Fruit fly (Drosophila melanogaster) whole organism, embryonic: ENCODE measurements around the gene CG14022.

Source experiments
- Bgb ChIP-seq: fragments of 200-800 bp; sonication (Bioruptor generic); IDR thresholded peaks from 2 replicates; pipeline ENCODE4 v1.3.6; 2022; ENCODE audit warnings: missing biosample characterization, missing genetic modification characterization; ENCODE audit not compliant: partially characterized antibody
- CG10543 ChIP-seq: fragments of 200-800 bp; sonication (Bioruptor generic); optimal IDR thresholded peaks from 3 replicates; lab custom pipeline; 2017; ENCODE audit warnings: missing biosample characterization, mild to moderate bottlenecking, missing genetic modification characterization, moderate library complexity
- CG12104 ChIP-seq: fragments of 200-800 bp; sonication (Bioruptor generic); optimal IDR thresholded peaks from 3 replicates; lab custom pipeline; 2016; ENCODE audit warnings: missing biosample characterization, missing genetic modification characterization
- CG1233 ChIP-seq: fragments of 200-800 bp; sonication (Bioruptor generic); optimal IDR thresholded peaks from 4 replicates; lab custom pipeline; 2018; ENCODE audit warnings: missing biosample characterization, mild to moderate bottlenecking, missing genetic modification characterization
- CG12659 ChIP-seq: fragments of 200-800 bp; sonication (Bioruptor generic); optimal IDR thresholded peaks from 3 replicates; lab custom pipeline; 2017; ENCODE audit warnings: mild to moderate bottlenecking, missing biosample characterization, missing genetic modification reagents, missing genetic modification characterization
- CG13287 ChIP-seq: fragments of 200-800 bp; sonication (Bioruptor generic); IDR thresholded peaks from 2 replicates; pipeline ENCODE4 v1.3.6; 2022; ENCODE audit warnings: missing biosample characterization, missing genetic modification characterization; ENCODE audit not compliant: partially characterized antibody
- CG14667 ChIP-seq: fragments of 200-800 bp; sonication (Bioruptor generic); IDR thresholded peaks from 2 replicates; pipeline ENCODE4 v1.3.6; 2022; ENCODE audit warnings: missing biosample characterization, missing genetic modification characterization
- CG14710 ChIP-seq: fragments of 200-800 bp; sonication (Bioruptor generic); optimal IDR thresholded peaks from 3 replicates; lab custom pipeline; 2019; ENCODE audit warnings: missing biosample characterization, mild to moderate bottlenecking, missing genetic modification characterization, moderate library complexity
- CG16815 ChIP-seq: fragments of 200-800 bp; sonication (Bioruptor generic); optimal IDR thresholded peaks from 3 replicates; lab custom pipeline; 2017; ENCODE audit warnings: missing biosample characterization, mild to moderate bottlenecking, missing genetic modification characterization
- CG1792 ChIP-seq: fragments of 200-800 bp; sonication (Bioruptor generic); optimal IDR thresholded peaks from 2 replicates; lab custom pipeline; 2016; ENCODE audit warnings: missing biosample characterization, missing genetic modification characterization
- CG2120 ChIP-seq: fragments of 200-800 bp; sonication (Bioruptor generic); optimal IDR thresholded peaks from 3 replicates; lab custom pipeline; 2016; ENCODE audit warnings: missing biosample characterization, missing genetic modification characterization
- CG30403 ChIP-seq: fragments of 200-800 bp; sonication (Bioruptor generic); optimal IDR thresholded peaks from 3 replicates; lab custom pipeline; 2016; ENCODE audit warnings: missing biosample characterization, missing genetic modification characterization
- CG4707 ChIP-seq: fragments of 200-800 bp; sonication (Bioruptor generic); optimal IDR thresholded peaks from 2 replicates; lab custom pipeline; 2018; ENCODE audit warnings: missing biosample characterization, mild to moderate bottlenecking, missing genetic modification characterization, moderate library complexity
- CG5953 ChIP-seq: fragments of 200-800 bp; sonication (Bioruptor generic); IDR thresholded peaks from 2 replicates; pipeline ENCODE4 v1.3.6; 2022; ENCODE audit warnings: missing biosample characterization, missing genetic modification characterization
- CG8765 ChIP-seq: fragments of 200-800 bp; sonication (Bioruptor generic); IDR thresholded peaks from 2 replicates; pipeline ENCODE4 v1.3.6; 2022; ENCODE audit warnings: missing biosample characterization, missing genetic modification characterization
- CG9437 ChIP-seq: fragments of 200-800 bp; sonication (Bioruptor generic); optimal IDR thresholded peaks from 2 replicates; lab custom pipeline; 2018; ENCODE audit warnings: missing biosample characterization, mild to moderate bottlenecking, missing genetic modification characterization
- CoRest ChIP-seq: fragments of 200-800 bp; sonication (Bioruptor generic); optimal IDR thresholded peaks from 3 replicates; lab custom pipeline; 2018; ENCODE audit warnings: missing biosample characterization, mild to moderate bottlenecking, missing genetic modification characterization, moderate library complexity
- Dad ChIP-seq: fragments of 200-800 bp; sonication (Bioruptor generic); optimal IDR thresholded peaks from 3 replicates; lab custom pipeline; 2016; ENCODE audit warnings: missing biosample characterization, missing genetic modification characterization
- Dip3 ChIP-seq: fragments of 200-800 bp; sonication (Bioruptor generic); optimal IDR thresholded peaks from 3 replicates; lab custom pipeline; 2016; ENCODE audit warnings: missing biosample characterization, missing genetic modification characterization
- Dll ChIP-seq: fragments of 200-800 bp; sonication (Bioruptor generic); IDR thresholded peaks from 4 replicates; pipeline ENCODE4 v1.3.6; 2022; ENCODE audit warnings: missing biosample characterization, missing genetic modification characterization; ENCODE audit not compliant: partially characterized antibody
- E2f2 ChIP-seq: fragments of 200-800 bp; sonication (Bioruptor generic); IDR thresholded peaks from 2 replicates; pipeline ENCODE4 v1.3.6; 2022; ENCODE audit warnings: missing biosample characterization, missing genetic modification characterization
- Elba2 ChIP-seq: fragments of 200-800 bp; sonication (Bioruptor generic); optimal IDR thresholded peaks from 3 replicates; lab custom pipeline; 2016; ENCODE audit warnings: missing biosample characterization, missing genetic modification characterization
- Ets97D ChIP-seq: fragments of 200-800 bp; sonication (Bioruptor generic); optimal IDR thresholded peaks from 3 replicates; lab custom pipeline; 2016; ENCODE audit warnings: missing biosample characterization, missing genetic modification characterization
- H2.0 ChIP-seq: fragments of 200-800 bp; sonication (Bioruptor generic); IDR thresholded peaks from 2 replicates; pipeline ENCODE4 v1.3.6; 2022; ENCODE audit warnings: missing biosample characterization, missing genetic modification characterization
- HLH54F ChIP-seq: fragments of 200-800 bp; sonication (Bioruptor generic); optimal IDR thresholded peaks from 3 replicates; lab custom pipeline; 2016; ENCODE audit warnings: missing biosample characterization, missing genetic modification characterization
- MESR4 ChIP-seq: fragments of 200-800 bp; sonication (Bioruptor generic); optimal IDR thresholded peaks from 2 replicates; lab custom pipeline; 2018; ENCODE audit warnings: missing biosample characterization, mild to moderate bottlenecking, missing genetic modification characterization, moderate library complexity
- Max ChIP-seq: fragments of 200-800 bp; sonication (Bioruptor generic); optimal IDR thresholded peaks from 2 replicates; lab custom pipeline; 2016; ENCODE audit warnings: missing biosample characterization, mild to moderate bottlenecking, missing genetic modification characterization
- Ptx1 ChIP-seq: fragments of 200-800 bp; sonication (Bioruptor generic); IDR thresholded peaks from 2 replicates; pipeline ENCODE4 v1.3.6; 2022; ENCODE audit warnings: missing biosample characterization, missing genetic modification characterization
- Rfx ChIP-seq: fragments of 200-800 bp; sonication (Bioruptor generic); IDR thresholded peaks from 2 replicates; pipeline ENCODE4 v1.3.6; 2022; ENCODE audit warnings: missing biosample characterization, missing genetic modification characterization
- YL-1 ChIP-seq: fragments of 200-800 bp; sonication (Bioruptor generic); optimal IDR thresholded peaks from 3 replicates; lab custom pipeline; 2017; ENCODE audit warnings: missing biosample characterization, mild to moderate bottlenecking, missing genetic modification characterization
- bbx ChIP-seq: fragments of 200-800 bp; sonication (Bioruptor generic); IDR thresholded peaks from 2 replicates; pipeline ENCODE4 v1.3.6; 2022; ENCODE audit warnings: missing biosample characterization, missing genetic modification characterization; ENCODE audit not compliant: partially characterized antibody
- cg ChIP-seq: fragments of 200-800 bp; sonication (Bioruptor generic); optimal IDR thresholded peaks from 3 replicates; lab custom pipeline; 2019; ENCODE audit warnings: missing biosample characterization, mild to moderate bottlenecking, missing genetic modification characterization, moderate library complexity
- dan ChIP-seq: fragments of 200-800 bp; sonication (Bioruptor generic); IDR thresholded peaks from 2 replicates; pipeline ENCODE4 v1.3.6; 2022; ENCODE audit warnings: missing biosample characterization, missing genetic modification characterization
- danr ChIP-seq: fragments of 200-800 bp; sonication (Bioruptor generic); IDR thresholded peaks from 2 replicates; pipeline ENCODE4 v1.3.6; 2022; ENCODE audit warnings: missing biosample characterization, missing genetic modification characterization
- dm ChIP-seq: fragments of 200-800 bp; sonication (Bioruptor generic); optimal IDR thresholded peaks from 3 replicates; lab custom pipeline; 2016; ENCODE audit warnings: missing biosample characterization, missing genetic modification characterization
- fru ChIP-seq: fragments of >200 bp; optimal IDR thresholded peaks from 2 replicates; lab custom pipeline; 2017
- hbn ChIP-seq: fragments of 200-800 bp; sonication (Bioruptor generic); IDR thresholded peaks from 2 replicates; pipeline ENCODE4 v1.3.6; 2022; ENCODE audit warnings: missing biosample characterization, missing genetic modification characterization; ENCODE audit not compliant: partially characterized antibody
- lmd ChIP-seq: fragments of 200-800 bp; sonication (Bioruptor generic); IDR thresholded peaks from 2 replicates; pipeline ENCODE4 v1.3.6; 2022; ENCODE audit warnings: missing biosample characterization, missing genetic modification characterization
- mam ChIP-seq: fragments of 200-800 bp; sonication (Bioruptor generic); optimal IDR thresholded peaks from 3 replicates; lab custom pipeline; 2016; ENCODE audit warnings: missing biosample characterization, missing genetic modification characterization
- nom ChIP-seq: fragments of 200-800 bp; sonication (Bioruptor generic); optimal IDR thresholded peaks from 2 replicates; lab custom pipeline; 2017; ENCODE audit warnings: missing biosample characterization, missing genetic modification characterization, mild to moderate bottlenecking, moderate library complexity, missing genetic modification reagents
- pan ChIP-seq, 4 experiments: fragments of >200 bp in 3 of 4; fragments of 200-800 bp in 1 of 4; sonication (Bioruptor generic) in 1 of 4; optimal IDR thresholded peaks in 3 of 4; IDR thresholded peaks in 1 of 4; 2 replicates each; pipeline versions ENCODE4 v1.3.6 to Lab custom; 2017 to 2022; ENCODE audit warnings: missing biosample characterization in 2 of 4, missing genetic modification characterization in 2 of 4, mixed read lengths in 1 of 4
- prd ChIP-seq, 3 experiments: fragments of >200 bp in 2 of 3; fragments of 200-800 bp in 1 of 3; sonication (Bioruptor generic) in 1 of 3; optimal IDR thresholded peaks in 2 of 3; IDR thresholded peaks in 1 of 3; 2 replicates in 2 of 3; 3 replicates in 1 of 3; pipeline versions ENCODE4 v1.3.6 to Lab custom; 2017 to 2022; ENCODE audit warnings: missing biosample characterization in 1 of 3, missing genetic modification characterization in 1 of 3
- so ChIP-seq: fragments of 200-800 bp; sonication (Bioruptor generic); IDR thresholded peaks from 3 replicates; pipeline ENCODE4 v1.3.6; 2022; ENCODE audit warnings: missing biosample characterization, missing genetic modification characterization
- tin ChIP-seq: fragments of 200-800 bp; sonication (Bioruptor generic); optimal IDR thresholded peaks from 3 replicates; lab custom pipeline; 2016; ENCODE audit warnings: missing biosample characterization, missing genetic modification characterization
- toy ChIP-seq: fragments of 200-800 bp; sonication (Bioruptor generic); IDR thresholded peaks from 2 replicates; pipeline ENCODE4 v1.3.6; 2022; ENCODE audit warnings: missing biosample characterization, missing genetic modification characterization
- trh ChIP-seq: fragments of 200-800 bp; sonication (Bioruptor generic); optimal IDR thresholded peaks from 2 replicates; lab custom pipeline; 2016; ENCODE audit warnings: missing biosample characterization, missing genetic modification characterization
- unc-4 ChIP-seq: fragments of 200-800 bp; sonication (Bioruptor generic); IDR thresholded peaks from 2 replicates; pipeline ENCODE4 v1.3.6; 2022; ENCODE audit warnings: missing biosample characterization, missing genetic modification characterization; ENCODE audit not compliant: partially characterized antibody

The CG14022 gene

DNA sequence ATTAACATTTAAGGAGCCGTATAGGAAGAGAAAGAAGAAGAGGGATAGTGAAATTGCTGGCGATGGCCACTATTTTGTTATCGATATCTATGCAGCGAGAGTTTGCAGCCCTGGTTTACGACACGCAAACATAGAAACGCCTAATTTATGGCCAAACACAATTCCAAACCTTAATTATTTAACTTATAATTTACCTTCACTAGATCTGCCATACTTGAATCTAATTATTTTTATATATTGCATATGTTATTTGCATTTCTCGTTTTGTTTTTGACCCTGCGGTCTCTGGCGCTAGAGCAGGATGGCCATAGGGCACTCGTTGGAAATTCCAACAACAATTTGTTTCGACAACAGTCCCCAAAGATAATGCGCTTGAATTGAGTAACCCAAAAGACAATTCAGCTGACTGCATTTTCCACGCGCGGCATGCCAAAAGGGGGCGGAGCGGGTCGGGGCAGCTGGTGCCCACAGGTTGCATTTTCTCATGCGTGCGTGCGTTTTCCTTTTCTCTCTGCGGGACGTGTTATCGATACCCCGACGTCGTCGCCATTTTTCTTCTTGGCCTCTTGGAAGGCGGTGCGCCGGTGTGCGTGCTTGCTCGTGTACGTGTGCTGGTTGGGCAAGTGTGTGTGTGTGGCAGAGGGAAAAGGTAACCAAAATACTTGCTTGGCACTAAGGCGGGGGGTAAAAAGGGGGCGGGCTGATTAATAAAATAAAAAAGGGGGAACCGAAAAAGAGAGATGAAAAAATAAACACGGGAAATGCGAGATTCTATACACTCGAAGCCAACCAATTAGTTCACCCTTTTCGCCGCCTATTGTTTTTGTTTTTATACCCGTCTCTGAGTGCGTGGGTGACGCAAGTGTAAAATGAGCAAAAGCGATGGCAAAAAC, 3.5 kb downstream of the CG14022 start (continued):
- peak; percentile 89 for TF ChIP-seq cg (GFP tag; lab: Kevin White, UChicago)
- TF ChIP-seq trh (GFP tag; lab: Kevin White, UChicago), result no peak
- TF ChIP-seq MESR4 (GFP tag; lab: Kevin White, UChicago), result peak; percentile 23
- no peak for TF ChIP-seq danr
- peak; percentile 87 for TF ChIP-seq nom (GFP tag; lab: Kevin White, UChicago)
- TF ChIP-seq Elba2 (GFP tag; lab: Kevin White, UChicago), result no peak
- peak; percentile 19 for TF ChIP-seq CG10543 (GFP tag; lab: Kevin White, UChicago)
- TF ChIP-seq CoRest (tag; lab: Kevin White, UChicago), result peak; percentile 29
- TF ChIP-seq Max (GFP tag; lab: Kevin White, UChicago), result no peak
- TF ChIP-seq Rfx (GFP tag; lab: Robert Waterston, UW), result peak; percentile 81
- no peak for TF ChIP-seq dan (GFP tag; lab: Robert Waterston, UW)
- peak; percentile 85 for TF ChIP-seq YL-1
- peak; percentile 70 for TF ChIP-seq CG14667
- no peak for TF ChIP-seq Dad (GFP tag; lab: Kevin White, UChicago)
- TF ChIP-seq CG30403 (GFP tag; lab: Kevin White, UChicago), result peak; percentile 14
- peak; percentile 57 for TF ChIP-seq CG2120 (GFP tag; lab: Kevin White, UChicago)
- peak; percentile 19; the same call in 1 of the 2 replicates for TF ChIP-seq E2f2 (GFP tag; lab: Robert Waterston, UW)
- no peak for TF ChIP-seq CG1233 (GFP tag; lab: Kevin White, UChicago)
- peak; percentile 52; the same call in 1 of the 2 replicates for TF ChIP-seq CG8765 (GFP tag; lab: Robert Waterston, UW)
- TF ChIP-seq CG12104 (GFP tag; lab: Kevin White, UChicago), result no peak
- peak; percentile 63 for TF ChIP-seq H2.0 (GFP tag; lab: Robert Waterston, UW)
- TF ChIP-seq CG14710, result peak; percentile 36
- TF ChIP-seq CG9437, result peak; percentile 76
- TF ChIP-seq Ets97D (GFP tag; lab: Kevin White, UChicago), result peak; percentile 18
- TF ChIP-seq CG13287 (GFP tag; lab: Robert Waterston, UW), result peak; percentile 77
- TF ChIP-seq HLH54F (GFP tag; lab: Kevin White, UChicago), result peak; percentile 11
- no peak for TF ChIP-seq CG4707 (GFP tag; lab: Kevin White, UChicago)
- no peak for TF ChIP-seq prd (optimal IDR thresholded peaks at IDR 0.05; lab: Kevin White, UChicago)
- peak; percentile 77 for TF ChIP-seq prd (GFP tag; IDR thresholded peaks at IDR 0.05; lab: Robert Waterston, UW)
- TF ChIP-seq mam (GFP tag; lab: Kevin White, UChicago), result peak; percentile 45
- peak; percentile 24 for TF ChIP-seq Dip3 (GFP tag; lab: Kevin White, UChicago)
- TF ChIP-seq toy (GFP tag; lab: Robert Waterston, UW), result no peak
- peak; percentile 77 for TF ChIP-seq Dll (GFP tag; lab: Robert Waterston, UW)
- no peak for TF ChIP-seq CG1792 (GFP tag; lab: Kevin White, UChicago)
- peak; percentile 28 for TF ChIP-seq tin (GFP tag; lab: Kevin White, UChicago)
- peak; percentile 24 for TF ChIP-seq CG16815 (GFP tag; lab: Kevin White, UChicago)
- TF ChIP-seq lmd (GFP tag; lab: Robert Waterston, UW), result peak; percentile 62
- peak; percentile 76 for TF ChIP-seq Ptx1
- TF ChIP-seq CG12659 (GFP tag; lab: Kevin White, UChicago), result no peak
- TF ChIP-seq CG5953 (GFP tag; lab: Robert Waterston, UW), result peak; percentile 45; the same call in 1 of the 2 replicates
- peak; percentile 69 for TF ChIP-seq bbx (GFP tag; lab: Robert Waterston, UW)
- peak; percentile 30 for TF ChIP-seq dm
- no peak for TF ChIP-seq pan (optimal IDR thresholded peaks at IDR 0.05; lab: Kevin White, UChicago)
- peak in 1 of 2 experiments; percentile 72 for TF ChIP-seq pan (GFP tag; optimal IDR thresholded peaks at IDR 0.05 in 1 of 2, IDR thresholded peaks at IDR 0.05 in 1 of 2)
- TF ChIP-seq so (GFP tag; lab: Robert Waterston, UW), result peak; percentile 82
- peak; percentile 55 for TF ChIP-seq Bgb (GFP tag; lab: Robert Waterston, UW)
- peak; percentile 46; the same call in 1 of the 2 replicates for TF ChIP-seq hbn (GFP tag; lab: Robert Waterston, UW)
- peak; percentile 76 for TF ChIP-seq unc-4 (GFP tag; lab: Robert Waterston, UW)
- no peak for TF ChIP-seq fru (lab: Kevin White, UChicago)
